Worm (Caenorhabditis elegans): ENCODE data around the gene famp-1.

famp-1 gene

ce11 chrIV:2275545-2275944, 12.1 kb upstream of the famp-1 start, which contains the start of gene M70.5:
M70.5 (minus strand) TSS chrIV:2275622.
- TF ChIP-seq xbp-1 (tag; optimal IDR thresholded peaks at IDR 0.05) (peak; percentile 19), isw-1 (GFP tag; IDR thresholded peaks at IDR 0.05) (peak; percentile 58), F16B12.6 (tag; optimal IDR thresholded peaks at IDR 0.05) (peak; percentile 71), dpl-1 (GFP tag; optimal IDR thresholded peaks at IDR 0.05) (peak; percentile 69 to 84 (median 82)), snu-23 (GFP tag; optimal IDR thresholded peaks at IDR 0.05) (peak; percentile 31), nhr-19 (GFP tag; conservative IDR thresholded peaks at IDR 0.05) (peak; percentile 60), lin-35 (GFP tag; optimal IDR thresholded peaks at IDR 0.05) (peak; percentile 64 to 86), grh-1 (GFP tag; IDR thresholded peaks at IDR 0.05) (peak; percentile 57), tbx-2 (tag; optimal IDR thresholded peaks at IDR 0.05) (peak; percentile 15), efl-1 (optimal IDR thresholded peaks at IDR 0.05) (peak; percentile 49 to 83), efl-1 (GFP tag; optimal IDR thresholded peaks at IDR 0.05 in 1 of 2) (peak; percentile 86 to 98), lsy-2 (tag; optimal IDR thresholded peaks at IDR 0.05) (peak in 1 of 2 experiments; percentile 25)

- no peak for TF ChIP-seq dsc-1 (tag; optimal IDR thresholded peaks at IDR 0.05)
- TF ChIP-seq ces-1 (GFP tag; optimal IDR thresholded peaks at IDR 0.05): no peak
- TF ChIP-seq snu-23 (GFP tag; optimal IDR thresholded peaks at IDR 0.05): no peak
- no peak for TF ChIP-seq elt-3 (tag; optimal IDR thresholded peaks at IDR 0.05)
- no peak for TF ChIP-seq nhr-12 (tag; optimal IDR thresholded peaks at IDR 0.05)
- TF ChIP-seq hlh-4 (tag; optimal IDR thresholded peaks at IDR 0.05): no peak
- TF ChIP-seq ceh-82 (tag; optimal IDR thresholded peaks at IDR 0.05): no peak
- no peak for TF ChIP-seq unc-130 (tag; optimal IDR thresholded peaks at IDR 0.05)
- TF ChIP-seq nhr-77 (tag; optimal IDR thresholded peaks at IDR 0.05): no peak
- TF ChIP-seq nhr-90 (tag; optimal IDR thresholded peaks at IDR 0.05; ENCODE audit: poor library complexity): no peak
- TF ChIP-seq C04F5.9 (tag; optimal IDR thresholded peaks at IDR 0.05): no peak
- no peak for TF ChIP-seq ceh-63 (GFP tag; optimal IDR thresholded peaks at IDR 0.05)
- TF ChIP-seq jun-1 (tag; optimal IDR thresholded peaks at IDR 0.05): no peak
- no peak for TF ChIP-seq aly-2 (tag; optimal IDR thresholded peaks at IDR 0.05)
- no peak for TF ChIP-seq swsn-7 (tag; optimal IDR thresholded peaks at IDR 0.05)
- no peak for TF ChIP-seq nhr-20 (tag; optimal IDR thresholded peaks at IDR 0.05)
Measured at ce11 chrIV:2253392-2254048, 9.9 kb downstream of the famp-1 start.

ce11 chrIV:2246150-2246549, 17.3 kb downstream of the famp-1 start:
- TF ChIP-seq nhr-28 (tag; optimal IDR thresholded peaks at IDR 0.05) (no peak), aha-1 (tag; optimal IDR thresholded peaks at IDR 0.05) (no peak), alr-1 (tag; optimal IDR thresholded peaks at IDR 0.05; ENCODE audit: borderline replicate concordance) (no peak), unc-30 (tag; optimal IDR thresholded peaks at IDR 0.05) (no peak), nhr-11 (tag; optimal IDR thresholded peaks at IDR 0.05) (no peak), ces-1 (GFP tag; optimal IDR thresholded peaks at IDR 0.05) (no peak), snpc-4 (tag; optimal IDR thresholded peaks at IDR 0.05) (no peak), nhr-90 (tag; optimal IDR thresholded peaks at IDR 0.05; ENCODE audit: poor library complexity) (no peak), tbx-2 (tag; optimal IDR thresholded peaks at IDR 0.05) (no peak), nhr-19 (GFP tag; conservative IDR thresholded peaks at IDR 0.05) (no peak), egl-13 (tag; optimal IDR thresholded peaks at IDR 0.05) (no peak), unc-62 (GFP tag; optimal IDR thresholded peaks at IDR 0.05) (no peak), mab-9 (GFP tag; IDR thresholded peaks at IDR 0.05) (no peak), rnt-1 (tag; optimal IDR thresholded peaks at IDR 0.05) (no peak), ets-5 (GFP tag; IDR thresholded peaks at IDR 0.05) (no peak), hlh-17 (GFP tag; optimal IDR thresholded peaks at IDR 0.05; ENCODE audit: borderline replicate concordance) (no peak), nhr-84 (tag; optimal IDR thresholded peaks at IDR 0.05) (no peak), pax-3 (tag; optimal IDR thresholded peaks at IDR 0.05) (no peak)

All from whole organism, L1 larva.